Fruit fly (Drosophila melanogaster): ENCODE results near the gene Npc2d.

The Npc2d gene

dm6 chr3R:10087206-10087927 lies 31.5 kb upstream of the Npc2d start (continued):
- TF ChIP-seq MBD-R2 (GFP tag; IDR thresholded peaks at IDR 0.05) (peak; percentile 45; the same call in 1 of the 2 replicates), h (optimal IDR thresholded peaks at IDR 0.05) (no peak), tio (GFP tag; optimal IDR thresholded peaks at IDR 0.05) (peak; percentile 64), eve (GFP tag; optimal IDR thresholded peaks at IDR 0.05) (peak in 1 of 2 experiments; percentile 86), lola (GFP tag; optimal IDR thresholded peaks at IDR 0.05) (no peak), CG10147 (GFP tag; optimal IDR thresholded peaks at IDR 0.05) (peak; percentile 12), Jarid2 (GFP tag; optimal IDR thresholded peaks at IDR 0.05) (no peak), CG8924 (tag; optimal IDR thresholded peaks at IDR 0.05) (peak; percentile 35), Blimp-1 (GFP tag; optimal IDR thresholded peaks at IDR 0.05) (peak; percentile 11), CG6813 (GFP tag; optimal IDR thresholded peaks at IDR 0.05) (no peak), CG1647 (GFP tag; optimal IDR thresholded peaks at IDR 0.05) (peak; percentile 38), CG4707 (GFP tag; optimal IDR thresholded peaks at IDR 0.05) (no peak), CG16815 (GFP tag; optimal IDR thresholded peaks at IDR 0.05) (peak; percentile 56), CG7928 (GFP tag; optimal IDR thresholded peaks at IDR 0.05) (no peak), unpg (GFP tag; optimal IDR thresholded peaks at IDR 0.05) (peak; percentile 56), B-H2 (GFP tag; optimal IDR thresholded peaks at IDR 0.05) (no peak), gro (GFP tag; optimal IDR thresholded peaks at IDR 0.05) (peak; percentile 80), YL-1 (GFP tag; optimal IDR thresholded peaks at IDR 0.05) (no peak), Hmr (GFP tag; optimal IDR thresholded peaks at IDR 0.05) (peak; percentile 71), az2 (GFP tag; optimal IDR thresholded peaks at IDR 0.05) (peak; percentile 68), GATAe (GFP tag; conservative IDR thresholded peaks at IDR 0.05) (0 out of 2 replicates have a peak, but pooled peaks have one; percentile 8), CG12155 (GFP tag; optimal IDR thresholded peaks at IDR 0.05) (peak; percentile 61), ac (GFP tag; optimal IDR thresholded peaks at IDR 0.05) (no peak), bigmax (GFP tag; optimal IDR thresholded peaks at IDR 0.05) (no peak), Doc3 (GFP tag; IDR thresholded peaks at IDR 0.05; ENCODE audit: partially characterized antibody) (no peak), Vsx1 (GFP tag; optimal IDR thresholded peaks at IDR 0.05) (no peak), CG3407 (GFP tag; optimal IDR thresholded peaks at IDR 0.05) (peak; percentile 43), CG6854 (GFP tag; optimal IDR thresholded peaks at IDR 0.05) (peak; percentile 52), fd3F (GFP tag; optimal IDR thresholded peaks at IDR 0.05) (no peak), HLH54F (GFP tag; optimal IDR thresholded peaks at IDR 0.05) (peak; percentile 65), Sox102F (GFP tag; optimal IDR thresholded peaks at IDR 0.05) (peak; percentile 68), ranshi (GFP tag; IDR thresholded peaks at IDR 0.05) (peak; percentile 70; the same call in 1 of the 2 replicates), Stat92E (GFP tag; optimal IDR thresholded peaks at IDR 0.05) (no peak), D (optimal IDR thresholded peaks at IDR 0.05) (no peak), D (GFP tag; optimal IDR thresholded peaks at IDR 0.05) (no peak), CG12391 (tag; optimal IDR thresholded peaks at IDR 0.05) (peak; percentile 43), dan (GFP tag; IDR thresholded peaks at IDR 0.05) (no peak), Nf-YC (tag; optimal IDR thresholded peaks at IDR 0.05) (peak; percentile 68), CG2678 (tag; optimal IDR thresholded peaks at IDR 0.05) (peak; percentile 73), kah (GFP tag; optimal IDR thresholded peaks at IDR 0.05) (no peak), CG30403 (GFP tag; optimal IDR thresholded peaks at IDR 0.05) (peak; percentile 72), CG31388 (GFP tag; optimal IDR thresholded peaks at IDR 0.05) (no peak), Fer1 (GFP tag; optimal IDR thresholded peaks at IDR 0.05) (peak; percentile 28), CG3281 (GFP tag; optimal IDR thresholded peaks at IDR 0.05) (peak; percentile 64), ems (GFP tag; optimal IDR thresholded peaks at IDR 0.05) (peak; percentile 44), dm (GFP tag; optimal IDR thresholded peaks at IDR 0.05) (peak; percentile 32), CG14050 (GFP tag; IDR thresholded peaks at IDR 0.05) (peak; percentile 39; the same call in 2 of the 3 replicates), CG12219 (GFP tag; optimal IDR thresholded peaks at IDR 0.05) (peak; percentile 17), zen (tag; optimal IDR thresholded peaks at IDR 0.05) (no peak)
